Fruit fly (Drosophila melanogaster): ENCODE measurements around the gene Tnpo.
A peak's percentile ranks its signal among the peaks of the same experiment; 100 is the strongest.

The Tnpo gene

DNA sequence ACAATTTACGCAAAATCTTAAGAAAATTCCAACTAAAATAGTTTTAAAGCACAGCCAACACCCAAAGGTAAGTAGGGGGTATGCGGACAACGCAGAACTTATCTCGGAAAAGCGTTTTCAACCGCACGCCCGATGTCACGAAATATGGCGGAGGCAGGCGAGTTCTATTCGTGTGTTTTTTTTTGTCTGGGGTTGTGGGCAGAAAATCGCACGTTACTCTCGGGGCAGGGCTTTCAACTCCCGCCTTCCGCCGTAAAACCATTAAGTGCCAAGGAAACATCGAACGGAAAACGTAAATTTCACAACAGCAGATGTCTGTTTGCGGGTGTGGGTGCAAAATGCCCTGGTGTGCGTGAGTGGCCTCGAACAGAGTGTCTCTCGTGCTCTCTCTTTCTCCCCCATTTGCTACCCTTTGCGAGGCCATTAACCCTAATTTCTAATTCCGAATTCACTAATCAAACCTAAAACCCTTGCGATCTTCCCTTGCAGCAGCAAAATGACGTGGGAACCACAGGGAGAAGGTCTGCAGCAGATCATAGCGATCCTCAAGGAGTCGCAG lies 355 bp downstream of the Tnpo start:
- 0 out of 3 replicates have a peak, but pooled peaks have one; percentile 4 for TF ChIP-seq CG4496 (GFP tag; IDR thresholded peaks at IDR 0.05)
- peak; percentile 96 for TF ChIP-seq EcR (GFP tag; optimal IDR thresholded peaks at IDR 0.05)
- TF ChIP-seq CG8301 (tag; optimal IDR thresholded peaks at IDR 0.05) = no peak

DNA sequence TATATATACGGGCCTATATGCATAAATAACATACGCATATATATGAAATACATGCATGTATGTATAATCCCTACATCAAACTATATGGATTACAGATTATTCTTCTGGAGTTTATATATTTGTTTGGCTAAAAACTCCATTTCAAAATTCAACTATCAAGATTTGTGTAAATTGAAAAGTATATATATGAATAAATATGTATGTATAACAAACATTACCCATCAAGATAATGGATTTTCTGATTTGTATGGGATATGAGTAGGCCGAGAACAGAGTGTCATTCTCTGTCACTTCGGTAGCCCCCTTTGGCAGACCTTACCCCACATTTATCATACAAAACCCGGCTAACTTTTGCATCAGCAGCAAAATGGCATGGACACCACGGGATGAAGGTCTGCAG lies 6.9 kb downstream of the Tnpo start, which contains the start of gene CG8219:
Gene CG8219, plus strand, starts transcription at position 301 of the 400 bp plus-strand sequence.
- no peak for TF ChIP-seq Pif1B (GFP tag; optimal IDR thresholded peaks at IDR 0.05)
- no peak for TF ChIP-seq CG15710 (tag; optimal IDR thresholded peaks at IDR 0.05)
- TF ChIP-seq CG17806 (tag; optimal IDR thresholded peaks at IDR 0.05) = no peak
- no peak for TF ChIP-seq CG13204 (GFP tag; optimal IDR thresholded peaks at IDR 0.05)

- TF ChIP-seq EcR (GFP tag; optimal IDR thresholded peaks at IDR 0.05) (peak; percentile 52), rn (GFP tag; IDR thresholded peaks at IDR 0.05) (no peak)
Observed at dm6 chr3L:6215976-6216786, 22.9 kb downstream of the Tnpo start.

- TF ChIP-seq CG13204 (GFP tag; optimal IDR thresholded peaks at IDR 0.05) (no peak), CG17806 (tag; optimal IDR thresholded peaks at IDR 0.05) (no peak), Pif1A (GFP tag; optimal IDR thresholded peaks at IDR 0.05) (no peak), Ets98B (GFP tag; IDR thresholded peaks at IDR 0.05) (no peak), CG4496 (GFP tag; IDR thresholded peaks at IDR 0.05) (no peak), D1 (tag; optimal IDR thresholded peaks at IDR 0.05) (no peak), CG32121 (GFP tag; IDR thresholded peaks at IDR 0.05) (no peak), Pif1B (GFP tag; optimal IDR thresholded peaks at IDR 0.05) (no peak)
Observed at dm6 chr3L:6216787-6217078, 23.5 kb downstream of the Tnpo start.

- TF ChIP-seq CG9948 (tag; optimal IDR thresholded peaks at IDR 0.05) (peak; percentile 27), rn (GFP tag; IDR thresholded peaks at IDR 0.05) (0 out of 2 replicates have a peak, but pooled peaks have one; percentile 15), CG12605 (GFP tag; IDR thresholded peaks at IDR 0.05) (peak; percentile 37; the same call in 1 of the 2 replicates), Pif1B (GFP tag; optimal IDR thresholded peaks at IDR 0.05) (no peak), Snoo (tag; optimal IDR thresholded peaks at IDR 0.05) (no peak), CG17806 (tag; optimal IDR thresholded peaks at IDR 0.05) (no peak), gl (tag; optimal IDR thresholded peaks at IDR 0.05) (no peak), EcR (GFP tag; optimal IDR thresholded peaks at IDR 0.05) (no peak), CG34367 (tag; optimal IDR thresholded peaks at IDR 0.05) (peak; percentile 0), CG4496 (GFP tag; IDR thresholded peaks at IDR 0.05) (peak; percentile 19; the same call in 1 of the 3 replicates)
Observed at dm6 chr3L:6217212-6217611, 23.9 kb downstream of the Tnpo start.

DNA sequence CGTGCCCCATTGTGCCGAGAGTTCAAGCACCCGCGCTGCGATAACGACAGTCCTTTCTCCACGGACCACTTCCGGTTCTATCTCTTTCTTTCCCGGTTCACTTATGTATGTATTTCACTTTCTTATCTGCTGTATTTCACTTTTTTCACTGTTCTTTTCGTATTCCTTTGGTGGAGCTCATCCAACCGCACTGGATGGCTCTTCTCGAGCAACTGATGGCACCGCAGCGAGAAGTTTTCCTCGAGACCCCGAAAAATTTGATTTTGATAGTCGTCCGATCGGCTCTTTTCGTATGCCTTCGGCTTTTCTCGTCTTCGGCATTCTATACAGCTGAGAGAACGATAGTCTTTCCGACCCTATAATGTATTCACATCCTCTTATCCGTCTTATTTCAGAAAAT lies 24.5 kb downstream of the Tnpo start, which contains the start of gene LanA:
Gene LanA, minus strand, starts transcription at position 217 of the 400 bp plus-strand sequence.
- TF ChIP-seq CG8301 (tag; optimal IDR thresholded peaks at IDR 0.05) (no peak), rn (GFP tag; IDR thresholded peaks at IDR 0.05) (no peak), CG8159 (tag; optimal IDR thresholded peaks at IDR 0.05) (no peak), CG4496 (GFP tag; IDR thresholded peaks at IDR 0.05) (peak; percentile 58; the same call in 1 of the 3 replicates), Pif1A (GFP tag; optimal IDR thresholded peaks at IDR 0.05) (no peak), CG34367 (tag; optimal IDR thresholded peaks at IDR 0.05) (no peak), CG32121 (GFP tag; IDR thresholded peaks at IDR 0.05) (no peak; the same call in 1 of the 2 replicates), CG10348 (GFP tag; IDR thresholded peaks at IDR 0.05) (no peak), CG17806 (tag; optimal IDR thresholded peaks at IDR 0.05) (no peak), Ets98B (GFP tag; IDR thresholded peaks at IDR 0.05) (peak; percentile 42; the same call in 1 of the 2 replicates), Pif1B (GFP tag; optimal IDR thresholded peaks at IDR 0.05) (no peak), CG13204 (GFP tag; optimal IDR thresholded peaks at IDR 0.05) (no peak), CG14655 (GFP tag; optimal IDR thresholded peaks at IDR 0.05) (no peak), Snoo (tag; optimal IDR thresholded peaks at IDR 0.05) (no peak), fd96Ca (GFP tag; IDR thresholded peaks at IDR 0.05) (0 out of 3 replicates have a peak, but pooled peaks have one; percentile 15), CG12605 (GFP tag; IDR thresholded peaks at IDR 0.05) (0 out of 2 replicates have a peak, but pooled peaks have one; percentile 23), gl (tag; optimal IDR thresholded peaks at IDR 0.05) (no peak), CG9948 (tag; optimal IDR thresholded peaks at IDR 0.05) (no peak), EcR (GFP tag; optimal IDR thresholded peaks at IDR 0.05) (peak; percentile 14), CG15710 (tag; optimal IDR thresholded peaks at IDR 0.05) (no peak)

DNA sequence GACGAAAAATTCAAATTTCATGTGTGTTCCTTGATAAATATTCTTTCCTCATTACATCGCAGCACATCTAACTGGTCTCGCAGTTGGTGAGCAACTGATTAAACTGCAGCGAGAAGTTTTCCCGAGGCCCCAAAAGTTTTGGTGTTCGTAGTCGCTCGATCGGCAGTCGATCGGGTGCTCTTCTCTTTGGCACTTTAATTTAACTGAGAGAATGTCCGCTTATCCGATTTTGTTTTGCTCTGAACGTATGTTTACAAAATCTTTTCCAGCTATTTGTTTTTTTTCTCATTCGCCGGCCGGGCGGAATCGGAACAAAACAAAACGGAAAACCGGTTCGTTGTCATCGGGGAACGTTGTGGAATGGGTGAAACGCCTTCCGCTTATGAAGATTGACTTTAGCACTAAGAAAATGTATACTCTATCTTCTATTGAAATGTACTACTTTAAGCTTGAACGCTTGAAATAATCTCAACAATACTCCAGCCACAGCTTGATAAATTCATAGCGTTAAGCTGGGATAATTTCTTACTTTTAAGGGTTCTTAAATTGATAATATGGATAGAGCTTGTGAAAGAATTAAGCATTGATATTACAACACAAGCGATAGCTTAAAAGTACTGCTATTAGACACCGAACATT lies 25.4 kb downstream of the Tnpo start:
- TF ChIP-seq fd96Ca (GFP tag; IDR thresholded peaks at IDR 0.05) (no peak), CG8301 (tag; optimal IDR thresholded peaks at IDR 0.05) (no peak), Ets98B (GFP tag; IDR thresholded peaks at IDR 0.05) (peak; percentile 68; the same call in 1 of the 2 replicates), CG15710 (tag; optimal IDR thresholded peaks at IDR 0.05) (peak; percentile 19), rn (GFP tag; IDR thresholded peaks at IDR 0.05) (no peak), Snoo (tag; optimal IDR thresholded peaks at IDR 0.05) (peak; percentile 7), CG9948 (tag; optimal IDR thresholded peaks at IDR 0.05) (no peak), CG4496 (GFP tag; IDR thresholded peaks at IDR 0.05) (peak; percentile 66; the same call in 2 of the 3 replicates), D1 (tag; optimal IDR thresholded peaks at IDR 0.05) (no peak), Pif1A (GFP tag; optimal IDR thresholded peaks at IDR 0.05) (peak; percentile 49), CG8159 (tag; optimal IDR thresholded peaks at IDR 0.05) (peak; percentile 35), CG17806 (tag; optimal IDR thresholded peaks at IDR 0.05) (no peak), CG34367 (tag; optimal IDR thresholded peaks at IDR 0.05) (no peak), CG13204 (GFP tag; optimal IDR thresholded peaks at IDR 0.05) (peak; percentile 11), gl (tag; optimal IDR thresholded peaks at IDR 0.05) (peak; percentile 61), CG14655 (GFP tag; optimal IDR thresholded peaks at IDR 0.05) (no peak), Pif1B (GFP tag; optimal IDR thresholded peaks at IDR 0.05) (peak; percentile 49), CG12605 (GFP tag; IDR thresholded peaks at IDR 0.05) (peak; percentile 84), EcR (GFP tag; optimal IDR thresholded peaks at IDR 0.05) (peak; percentile 57), CG10348 (GFP tag; IDR thresholded peaks at IDR 0.05) (no peak), CG32121 (GFP tag; IDR thresholded peaks at IDR 0.05) (no peak)

Measured in whole organism, pupa.